Fruit fly (Drosophila melanogaster) whole organism, embryonic: ENCODE results near the gene EloB.

Source experiments
- CG10321 ChIP-seq: fragments of 200-800 bp; sonication (Bioruptor generic); IDR thresholded peaks from 2 replicates; pipeline ENCODE4 v1.3.6; 2022; ENCODE audit warnings: missing biosample characterization, missing genetic modification characterization
- CG10959 ChIP-seq: fragments of 200-800 bp; sonication (Bioruptor generic); IDR thresholded peaks from 2 replicates; pipeline ENCODE4 v1.3.6; 2022; ENCODE audit warnings: missing biosample characterization, missing genetic modification characterization
- CG12299 ChIP-seq: fragments of 200-800 bp; sonication (Bioruptor generic); optimal IDR thresholded peaks from 2 replicates; lab custom pipeline; 2018; ENCODE audit warnings: missing biosample characterization, mild to moderate bottlenecking, missing genetic modification characterization
- CG12659 ChIP-seq: fragments of 200-800 bp; sonication (Bioruptor generic); optimal IDR thresholded peaks from 3 replicates; lab custom pipeline; 2017; ENCODE audit warnings: mild to moderate bottlenecking, missing biosample characterization, missing genetic modification reagents, missing genetic modification characterization
- CG12744 ChIP-seq: fragments of 200-800 bp; sonication (Bioruptor generic); optimal IDR thresholded peaks from 2 replicates; lab custom pipeline; 2016; ENCODE audit warnings: missing biosample characterization, missing genetic modification characterization
- CG14441 ChIP-seq: fragments of 200-800 bp; sonication (Bioruptor generic); IDR thresholded peaks from 2 replicates; pipeline ENCODE4 v1.3.6; 2022; ENCODE audit warnings: missing biosample characterization, missing genetic modification characterization
- CG15269 ChIP-seq: fragments of 200-800 bp; sonication (Bioruptor generic); optimal IDR thresholded peaks from 2 replicates; lab custom pipeline; 2018; ENCODE audit warnings: missing biosample characterization, mild to moderate bottlenecking, missing genetic modification characterization, moderate library complexity
- CG17612 ChIP-seq: fragments of 200-800 bp; sonication (Bioruptor generic); IDR thresholded peaks from 2 replicates; pipeline ENCODE4 v1.3.6; 2022; ENCODE audit warnings: missing biosample characterization, missing genetic modification characterization
- CG18764 ChIP-seq: fragments of 200-800 bp; sonication (Bioruptor generic); optimal IDR thresholded peaks from 3 replicates; lab custom pipeline; 2016; ENCODE audit warnings: missing biosample characterization, missing genetic modification characterization
- CG2129 ChIP-seq: fragments of 200-800 bp; sonication (Bioruptor generic); IDR thresholded peaks from 2 replicates; pipeline ENCODE4 v1.3.6; 2022; ENCODE audit warnings: missing biosample characterization, missing genetic modification characterization; ENCODE audit not compliant: partially characterized antibody
- CG31388 ChIP-seq: fragments of 200-800 bp; sonication (Bioruptor generic); optimal IDR thresholded peaks from 2 replicates; lab custom pipeline; 2016; ENCODE audit warnings: missing biosample characterization, missing genetic modification characterization
- CG32532 ChIP-seq: fragments of 200-800 bp; sonication (Bioruptor generic); IDR thresholded peaks from 2 replicates; pipeline ENCODE4 v1.3.6; 2022; ENCODE audit warnings: missing biosample characterization, missing genetic modification characterization
- CG3847 ChIP-seq: fragments of 200-800 bp; sonication (Bioruptor generic); IDR thresholded peaks from 2 replicates; pipeline ENCODE4 v1.3.6; 2022; ENCODE audit warnings: missing biosample characterization, missing genetic modification characterization
- CG6254 ChIP-seq: fragments of 200-800 bp; sonication (Bioruptor generic); optimal IDR thresholded peaks from 3 replicates; lab custom pipeline; 2017; ENCODE audit warnings: mild to moderate bottlenecking, missing biosample characterization, missing genetic modification reagents, missing genetic modification characterization
- CG6654 ChIP-seq: fragments of 200-800 bp; sonication (Bioruptor generic); optimal IDR thresholded peaks from 2 replicates; lab custom pipeline; 2017; ENCODE audit warnings: missing biosample characterization, mild to moderate bottlenecking, missing genetic modification characterization
- CG6683 ChIP-seq: fragments of 200-800 bp; sonication (Bioruptor generic); optimal IDR thresholded peaks from 2 replicates; lab custom pipeline; 2017; ENCODE audit warnings: missing biosample characterization, mild to moderate bottlenecking, missing genetic modification characterization, missing genetic modification reagents
- CG7839 ChIP-seq: fragments of 200-800 bp; sonication (Bioruptor generic); optimal IDR thresholded peaks from 3 replicates; lab custom pipeline; 2018; ENCODE audit warnings: missing biosample characterization, mild to moderate bottlenecking, missing genetic modification characterization, moderate library complexity
- CG8388 ChIP-seq: fragments of 200-800 bp; sonication (Bioruptor generic); optimal IDR thresholded peaks from 2 replicates; lab custom pipeline; 2019; ENCODE audit warnings: missing biosample characterization, mild to moderate bottlenecking, missing genetic modification characterization, moderate library complexity
- D ChIP-seq, 2 experiments: fragments of 200-800 bp in 1 of 2; fragments of >200 bp in 1 of 2; sonication (Bioruptor generic) in 1 of 2; optimal IDR thresholded peaks; 2 replicates in 1 of 2; 3 replicates in 1 of 2; lab custom pipeline; 2017; ENCODE audit warnings: mild to moderate bottlenecking in 1 of 2, missing biosample characterization in 1 of 2, missing genetic modification characterization in 1 of 2, missing genetic modification reagents in 1 of 2
- Dip2 ChIP-seq: fragments of 200-800 bp; sonication (Bioruptor generic); IDR thresholded peaks from 2 replicates; pipeline ENCODE4 v1.3.6; 2022; ENCODE audit warnings: missing biosample characterization, missing genetic modification characterization
- Dref ChIP-seq: fragments of 200-800 bp; sonication (Bioruptor generic); IDR thresholded peaks from 2 replicates; pipeline ENCODE4 v1.3.6; 2022; ENCODE audit warnings: missing biosample characterization, missing genetic modification characterization
- Drgx ChIP-seq: fragments of 200-800 bp; sonication (Bioruptor generic); IDR thresholded peaks from 2 replicates; pipeline ENCODE4 v1.3.6; 2022; ENCODE audit warnings: missing biosample characterization, missing genetic modification characterization
- GATAe ChIP-seq: fragments of 200-800 bp; sonication (Bioruptor generic); conservative IDR thresholded peaks from 2 replicates; pipeline ENCODE4 v1.3.6; 2022; ENCODE audit warnings: missing biosample characterization, missing genetic modification characterization
- Gsc ChIP-seq: fragments of 200-800 bp; sonication (Bioruptor generic); IDR thresholded peaks from 2 replicates; pipeline ENCODE4 v1.3.6; 2022; ENCODE audit warnings: missing biosample characterization, missing genetic modification characterization
- Hmx ChIP-seq: fragments of 200-800 bp; sonication (Bioruptor generic); optimal IDR thresholded peaks from 2 replicates; lab custom pipeline; 2016; ENCODE audit warnings: missing biosample characterization, missing genetic modification characterization
- Hr51 ChIP-seq, 2 experiments: fragments of 200-800 bp; sonication (Bioruptor generic); optimal IDR thresholded peaks; 2 replicates in 1 of 2; 3 replicates in 1 of 2; lab custom pipeline; 2016 to 2018; ENCODE audit warnings: missing biosample characterization in 2 of 2, missing genetic modification characterization in 2 of 2, mild to moderate bottlenecking in 1 of 2, moderate library complexity in 1 of 2
- Hr78 ChIP-seq, 2 experiments: fragments of 200-800 bp in 1 of 2; fragments of >200 bp in 1 of 2; sonication (Bioruptor generic) in 1 of 2; optimal IDR thresholded peaks; 2 replicates each; lab custom pipeline; 2017 to 2019; ENCODE audit warnings: missing biosample characterization in 2 of 2, missing genetic modification characterization in 2 of 2, mild to moderate bottlenecking in 1 of 2, moderate library complexity in 1 of 2
- Lim3 ChIP-seq: fragments of 200-800 bp; sonication (Bioruptor generic); IDR thresholded peaks from 2 replicates; pipeline ENCODE4 v1.3.6; 2022; ENCODE audit warnings: missing biosample characterization, missing genetic modification characterization
- Mrtf ChIP-seq: fragments of 200-800 bp; sonication (Bioruptor generic); IDR thresholded peaks from 3 replicates; pipeline ENCODE4 v1.3.6; 2022; ENCODE audit warnings: missing biosample characterization, missing genetic modification characterization
- Ptx1 ChIP-seq: fragments of 200-800 bp; sonication (Bioruptor generic); IDR thresholded peaks from 2 replicates; pipeline ENCODE4 v1.3.6; 2022; ENCODE audit warnings: missing biosample characterization, missing genetic modification characterization
- Ravus ChIP-seq: fragments of 200-800 bp; sonication (Bioruptor generic); IDR thresholded peaks from 2 replicates; pipeline ENCODE4 v1.3.6; 2022; ENCODE audit warnings: missing biosample characterization, missing genetic modification characterization
- aop ChIP-seq: fragments of 200-800 bp; sonication (Bioruptor generic); IDR thresholded peaks from 2 replicates; pipeline ENCODE4 v1.3.6; 2022; ENCODE audit warnings: missing biosample characterization, missing genetic modification characterization
- br ChIP-seq: fragments of >200 bp; optimal IDR thresholded peaks from 2 replicates; lab custom pipeline; 2017
- crp ChIP-seq, 2 experiments: fragments of 200-800 bp; sonication (Bioruptor generic); optimal IDR thresholded peaks; 2 replicates in 1 of 2; 3 replicates in 1 of 2; lab custom pipeline; 2017; ENCODE audit warnings: missing biosample characterization in 2 of 2, missing genetic modification characterization in 2 of 2, mild to moderate bottlenecking in 1 of 2, moderate library complexity in 1 of 2
- da ChIP-seq: fragments of 200-800 bp; sonication (Bioruptor generic); optimal IDR thresholded peaks from 2 replicates; lab custom pipeline; 2016; ENCODE audit warnings: missing biosample characterization, missing genetic modification characterization
- esg ChIP-seq: fragments of 200-800 bp; sonication (Bioruptor generic); conservative IDR thresholded peaks from 2 replicates; pipeline ENCODE4 v1.3.6; 2022; ENCODE audit warnings: missing biosample characterization, missing genetic modification characterization
- jigr1 ChIP-seq: fragments of 200-800 bp; sonication (Bioruptor generic); IDR thresholded peaks from 3 replicates; pipeline ENCODE4 v1.3.6; 2022; ENCODE audit warnings: missing biosample characterization, missing genetic modification characterization
- lilli ChIP-seq: fragments of 200-800 bp; sonication (Bioruptor generic); optimal IDR thresholded peaks from 3 replicates; lab custom pipeline; 2016; ENCODE audit warnings: missing biosample characterization, missing genetic modification characterization
- odd ChIP-seq: fragments of 200-800 bp; sonication (Bioruptor generic); optimal IDR thresholded peaks from 2 replicates; lab custom pipeline; 2017; ENCODE audit warnings: missing biosample characterization, mild to moderate bottlenecking, missing genetic modification characterization
- phol ChIP-seq: fragments of 200-800 bp; sonication (Bioruptor generic); optimal IDR thresholded peaks from 3 replicates; lab custom pipeline; 2018; ENCODE audit warnings: missing biosample characterization, mild to moderate bottlenecking, missing genetic modification characterization, moderate library complexity
- sens-2 ChIP-seq: fragments of 200-800 bp; sonication (Bioruptor generic); IDR thresholded peaks from 2 replicates; pipeline ENCODE4 v1.3.6; 2022; ENCODE audit warnings: missing biosample characterization, missing genetic modification characterization
- sr ChIP-seq: fragments of 200-800 bp; sonication (Bioruptor generic); IDR thresholded peaks from 3 replicates; pipeline ENCODE4 v1.3.6; 2022; ENCODE audit warnings: missing biosample characterization, missing genetic modification characterization
- ssp ChIP-seq: fragments of 200-800 bp; sonication (Bioruptor generic); IDR thresholded peaks from 2 replicates; pipeline ENCODE4 v1.3.6; 2022; ENCODE audit warnings: missing biosample characterization, missing genetic modification characterization
- trem ChIP-seq: fragments of 200-800 bp; optimal IDR thresholded peaks from 3 replicates; lab custom pipeline; 2019; ENCODE audit warnings: missing biosample characterization, mild to moderate bottlenecking, missing genetic modification characterization, moderate library complexity
- twi ChIP-seq: fragments of 200-800 bp; optimal IDR thresholded peaks from 2 replicates; lab custom pipeline; 2019; ENCODE audit warnings: missing biosample characterization, mild to moderate bottlenecking, missing genetic modification characterization, moderate library complexity
- unc-4 ChIP-seq: fragments of 200-800 bp; sonication (Bioruptor generic); IDR thresholded peaks from 2 replicates; pipeline ENCODE4 v1.3.6; 2022; ENCODE audit warnings: missing biosample characterization, missing genetic modification characterization; ENCODE audit not compliant: partially characterized antibody
- usp ChIP-seq: fragments of >200 bp; optimal IDR thresholded peaks from 2 replicates; lab custom pipeline; 2017; ENCODE audit warnings: missing biosample characterization, missing genetic modification characterization
- vnd ChIP-seq: fragments of 200-800 bp; sonication (Bioruptor generic); IDR thresholded peaks from 3 replicates; pipeline ENCODE4 v1.3.6; 2022; ENCODE audit warnings: missing biosample characterization, missing genetic modification characterization; ENCODE audit not compliant: partially characterized antibody

Gene EloB

dm6 chr3R:20587630-20588479, 8.2 kb upstream of the EloB start, which contains the start of gene Septin2 (continued):
- no peak for TF ChIP-seq CG3847 (GFP tag; lab: Robert Waterston, UW)
- TF ChIP-seq Drgx (GFP tag; lab: Robert Waterston, UW): peak; percentile 80
- TF ChIP-seq unc-4: 0 out of 2 replicates have a peak, but pooled peaks have one; percentile 32
- TF ChIP-seq sens-2 (GFP tag; lab: Robert Waterston, UW): no peak
- TF ChIP-seq CG6254 (GFP tag; lab: Kevin White, UChicago): peak; percentile 86
- no peak for TF ChIP-seq GATAe (GFP tag; lab: Robert Waterston, UW)
- TF ChIP-seq CG17612 (GFP tag; lab: Robert Waterston, UW): no peak
- TF ChIP-seq da (GFP tag; lab: Kevin White, UChicago): no peak
- TF ChIP-seq Gsc (GFP tag; lab: Robert Waterston, UW): peak; percentile 11; the same call in 1 of the 2 replicates
- TF ChIP-seq Hmx (GFP tag; lab: Kevin White, UChicago): peak; percentile 12
- TF ChIP-seq Mrtf (GFP tag; lab: Robert Waterston, UW): no peak; the same call in 2 of the 3 replicates
- peak; percentile 66 for TF ChIP-seq Ptx1
- TF ChIP-seq phol: peak; percentile 86
- peak; percentile 47; the same call in 1 of the 2 replicates for TF ChIP-seq CG10321
- peak; percentile 4 to 85 for TF ChIP-seq Hr51 (GFP tag; optimal IDR thresholded peaks at IDR 0.05; lab: Kevin White, UChicago)
- no peak for TF ChIP-seq Lim3 (GFP tag; lab: Robert Waterston, UW)
- TF ChIP-seq Dip2 (GFP tag; lab: Robert Waterston, UW): no peak
- 0 out of 2 replicates have a peak, but pooled peaks have one; percentile 51 for TF ChIP-seq CG10959 (GFP tag; lab: Robert Waterston, UW)
- TF ChIP-seq twi (tag; lab: Kevin White, UChicago): peak; percentile 27
- TF ChIP-seq Hr78 (GFP tag; optimal IDR thresholded peaks at IDR 0.05; lab: Kevin White, UChicago): peak in 1 of 2 experiments; percentile 62
- peak; percentile 38 for TF ChIP-seq CG6683 (GFP tag; lab: Kevin White, UChicago)
- TF ChIP-seq CG12744: no peak
- TF ChIP-seq Dref (GFP tag; lab: Robert Waterston, UW): no peak
- TF ChIP-seq aop (GFP tag; lab: Robert Waterston, UW): no peak
- no peak for TF ChIP-seq vnd (GFP tag; lab: Robert Waterston, UW)
- TF ChIP-seq crp (GFP tag; optimal IDR thresholded peaks at IDR 0.05; lab: Kevin White, UChicago): no peak
- TF ChIP-seq CG18764 (GFP tag; lab: Kevin White, UChicago): peak; percentile 74
- TF ChIP-seq ssp (GFP tag; lab: Robert Waterston, UW): peak; percentile 56; the same call in 1 of the 2 replicates
- peak; percentile 81 for TF ChIP-seq CG8388
- TF ChIP-seq Ravus (GFP tag; lab: Robert Waterston, UW): no peak
- TF ChIP-seq CG7839 (tag; lab: Kevin White, UChicago): peak; percentile 82
- peak; percentile 49 for TF ChIP-seq trem (tag; lab: Kevin White, UChicago)
- no peak for TF ChIP-seq D (optimal IDR thresholded peaks at IDR 0.05; lab: Kevin White, UChicago)
- TF ChIP-seq D (GFP tag; optimal IDR thresholded peaks at IDR 0.05; lab: Kevin White, UChicago): peak; percentile 89
- peak; percentile 55; the same call in 2 of the 3 replicates for TF ChIP-seq jigr1 (GFP tag; lab: Robert Waterston, UW)
- peak; percentile 69 for TF ChIP-seq CG6654
- no peak for TF ChIP-seq CG2129 (GFP tag; lab: Robert Waterston, UW)
- TF ChIP-seq esg (GFP tag; lab: Robert Waterston, UW): peak; percentile 44; the same call in 1 of the 2 replicates
- peak; percentile 63 for TF ChIP-seq CG31388 (GFP tag; lab: Kevin White, UChicago)
- no peak for TF ChIP-seq br (lab: Kevin White, UChicago)
- no peak for TF ChIP-seq usp (GFP tag; lab: Kevin White, UChicago)
- peak; percentile 85 for TF ChIP-seq odd (GFP tag; lab: Kevin White, UChicago)
- TF ChIP-seq CG32532 (GFP tag; lab: Robert Waterston, UW): peak; percentile 28; the same call in 1 of the 2 replicates
- TF ChIP-seq CG12299: peak; percentile 34
- TF ChIP-seq CG15269 (tag; lab: Kevin White, UChicago): peak; percentile 77
- peak; percentile 59 for TF ChIP-seq CG14441 (GFP tag; lab: Robert Waterston, UW)
- 0 out of 3 replicates have a peak, but pooled peaks have one; percentile 18 for TF ChIP-seq sr (GFP tag; lab: Robert Waterston, UW)
- peak; percentile 72 for TF ChIP-seq CG12659 (GFP tag; lab: Kevin White, UChicago)
- TF ChIP-seq lilli: peak; percentile 66
